Fruit fly (Drosophila melanogaster) whole organism, embryonic: ENCODE measurements around the gene Tg.

Experiments
- Bgb ChIP-seq: fragments of 200-800 bp; sonication (Bioruptor generic); IDR thresholded peaks from 2 replicates; pipeline ENCODE4 v1.3.6; 2022; ENCODE audit warnings: missing biosample characterization, missing genetic modification characterization; ENCODE audit not compliant: partially characterized antibody
- CG10267 ChIP-seq: fragments of 200-800 bp; sonication (Bioruptor generic); optimal IDR thresholded peaks from 2 replicates; lab custom pipeline; 2018; ENCODE audit warnings: missing biosample characterization, mild to moderate bottlenecking, missing genetic modification characterization, moderate library complexity
- CG10274 ChIP-seq: fragments of 200-800 bp; sonication (Bioruptor generic); optimal IDR thresholded peaks from 3 replicates; lab custom pipeline; 2017; ENCODE audit warnings: missing biosample characterization, mild to moderate bottlenecking, missing genetic modification characterization
- CG10654 ChIP-seq: fragments of 200-800 bp; sonication (Bioruptor generic); optimal IDR thresholded peaks from 2 replicates; lab custom pipeline; 2016; ENCODE audit warnings: missing biosample characterization, missing genetic modification characterization
- CG10959 ChIP-seq: fragments of 200-800 bp; sonication (Bioruptor generic); IDR thresholded peaks from 2 replicates; pipeline ENCODE4 v1.3.6; 2022; ENCODE audit warnings: missing biosample characterization, missing genetic modification characterization
- CG10979 ChIP-seq: fragments of 200-800 bp; sonication (Bioruptor generic); optimal IDR thresholded peaks from 2 replicates; lab custom pipeline; 2018; ENCODE audit warnings: missing biosample characterization, mild to moderate bottlenecking, missing genetic modification characterization, moderate library complexity
- CG11504 ChIP-seq: fragments of 200-800 bp; sonication (Bioruptor generic); optimal IDR thresholded peaks from 3 replicates; lab custom pipeline; 2019; ENCODE audit warnings: missing biosample characterization, mild to moderate bottlenecking, missing genetic modification characterization, moderate library complexity
- CG11695 ChIP-seq: fragments of 200-800 bp; sonication (Bioruptor generic); IDR thresholded peaks from 3 replicates; pipeline ENCODE4 v1.3.6; 2022; ENCODE audit warnings: missing biosample characterization, missing genetic modification characterization
- CG12659 ChIP-seq: fragments of 200-800 bp; sonication (Bioruptor generic); optimal IDR thresholded peaks from 3 replicates; lab custom pipeline; 2017; ENCODE audit warnings: mild to moderate bottlenecking, missing biosample characterization, missing genetic modification reagents, missing genetic modification characterization
- CG13296 ChIP-seq: fragments of 200-800 bp; sonication (Bioruptor generic); optimal IDR thresholded peaks from 3 replicates; lab custom pipeline; 2018; ENCODE audit warnings: missing biosample characterization, mild to moderate bottlenecking, missing genetic modification characterization
- CG15696 ChIP-seq: fragments of 200-800 bp; sonication (Bioruptor generic); optimal IDR thresholded peaks from 2 replicates; lab custom pipeline; 2019; ENCODE audit warnings: missing biosample characterization, mild to moderate bottlenecking, missing genetic modification characterization, moderate library complexity
- CG17186 ChIP-seq: fragments of 200-800 bp; sonication (Bioruptor generic); optimal IDR thresholded peaks from 3 replicates; lab custom pipeline; 2017; ENCODE audit warnings: missing biosample characterization, missing genetic modification reagents, missing genetic modification characterization
- CG1792 ChIP-seq: fragments of 200-800 bp; sonication (Bioruptor generic); optimal IDR thresholded peaks from 2 replicates; lab custom pipeline; 2016; ENCODE audit warnings: missing biosample characterization, missing genetic modification characterization
- CG2129 ChIP-seq: fragments of 200-800 bp; sonication (Bioruptor generic); IDR thresholded peaks from 2 replicates; pipeline ENCODE4 v1.3.6; 2022; ENCODE audit warnings: missing biosample characterization, missing genetic modification characterization; ENCODE audit not compliant: partially characterized antibody
- CG2199 ChIP-seq: fragments of 200-800 bp; sonication (Bioruptor generic); IDR thresholded peaks from 3 replicates; pipeline ENCODE4 v1.3.6; 2022; ENCODE audit warnings: missing biosample characterization, missing genetic modification characterization
- CG2678 ChIP-seq: fragments of 200-800 bp; sonication (Bioruptor generic); optimal IDR thresholded peaks from 3 replicates; lab custom pipeline; 2019; ENCODE audit warnings: missing biosample characterization, mild to moderate bottlenecking, missing genetic modification characterization, moderate library complexity
- CG30020 ChIP-seq: fragments of 200-800 bp; optimal IDR thresholded peaks from 2 replicates; lab custom pipeline; 2019; ENCODE audit warnings: missing biosample characterization, mild to moderate bottlenecking, missing genetic modification characterization, moderate library complexity
- CG8765 ChIP-seq: fragments of 200-800 bp; sonication (Bioruptor generic); IDR thresholded peaks from 2 replicates; pipeline ENCODE4 v1.3.6; 2022; ENCODE audit warnings: missing biosample characterization, missing genetic modification characterization
- CTCF ChIP-seq: fragments of 200-800 bp; sonication (Bioruptor generic); optimal IDR thresholded peaks from 2 replicates; lab custom pipeline; 2017; ENCODE audit warnings: missing biosample characterization, mild to moderate bottlenecking, missing genetic modification characterization, moderate library complexity
- Camta ChIP-seq: fragments of 200-800 bp; sonication (Bioruptor generic); optimal IDR thresholded peaks from 2 replicates; lab custom pipeline; 2016; ENCODE audit warnings: missing biosample characterization, missing genetic modification characterization
- Dp ChIP-seq: fragments of 200-800 bp; sonication (Bioruptor generic); optimal IDR thresholded peaks from 2 replicates; lab custom pipeline; 2018; ENCODE audit warnings: missing biosample characterization, mild to moderate bottlenecking, missing genetic modification characterization, moderate library complexity
- E2f2 ChIP-seq: fragments of 200-800 bp; sonication (Bioruptor generic); IDR thresholded peaks from 2 replicates; pipeline ENCODE4 v1.3.6; 2022; ENCODE audit warnings: missing biosample characterization, missing genetic modification characterization
- Fer2 ChIP-seq: fragments of 200-800 bp; sonication (Bioruptor generic); optimal IDR thresholded peaks from 2 replicates; lab custom pipeline; 2018; ENCODE audit warnings: missing biosample characterization, mild to moderate bottlenecking, missing genetic modification characterization, moderate library complexity
- HLH4C ChIP-seq: fragments of 200-800 bp; sonication (Bioruptor generic); IDR thresholded peaks from 3 replicates; pipeline ENCODE4 v1.3.6; 2022; ENCODE audit warnings: missing biosample characterization, missing genetic modification characterization; ENCODE audit not compliant: partially characterized antibody
- Hand ChIP-seq: fragments of 200-800 bp; sonication (Bioruptor generic); optimal IDR thresholded peaks from 2 replicates; lab custom pipeline; 2017; ENCODE audit warnings: mild to moderate bottlenecking, missing biosample characterization, missing genetic modification reagents, missing genetic modification characterization
- Lhr ChIP-seq: fragments of 200-800 bp; sonication (Bioruptor generic); optimal IDR thresholded peaks from 3 replicates; lab custom pipeline; 2017; ENCODE audit warnings: mild to moderate bottlenecking, missing biosample characterization, missing genetic modification reagents, missing genetic modification characterization
- Med ChIP-seq: fragments of 200-800 bp; sonication (Bioruptor generic); peaks from one replicate; lab custom pipeline; 2016; ENCODE audit warnings: missing biosample characterization, missing genetic modification characterization, mild to moderate bottlenecking, inconsistent platforms, moderate library complexity
- Myb ChIP-seq: fragments of 200-800 bp; sonication (Bioruptor generic); optimal IDR thresholded peaks from 2 replicates; lab custom pipeline; 2016; ENCODE audit warnings: missing biosample characterization, missing genetic modification characterization
- NC2β ChIP-seq: fragments of 200-800 bp; sonication (Bioruptor generic); optimal IDR thresholded peaks from 2 replicates; lab custom pipeline; 2016; ENCODE audit warnings: missing biosample characterization, missing genetic modification characterization
- Taf1 ChIP-seq: fragments of 200-800 bp; sonication (Bioruptor generic); IDR thresholded peaks from 2 replicates; pipeline ENCODE4 v1.3.6; 2022; ENCODE audit warnings: missing biosample characterization, missing genetic modification characterization
- YL-1 ChIP-seq: fragments of 200-800 bp; sonication (Bioruptor generic); optimal IDR thresholded peaks from 3 replicates; lab custom pipeline; 2017; ENCODE audit warnings: missing biosample characterization, mild to moderate bottlenecking, missing genetic modification characterization
- bigmax ChIP-seq: fragments of 200-800 bp; sonication (Bioruptor generic); optimal IDR thresholded peaks from 2 replicates; lab custom pipeline; 2018; ENCODE audit warnings: missing biosample characterization, mild to moderate bottlenecking, missing genetic modification characterization
- chinmo ChIP-seq: fragments of 200-800 bp; sonication (Bioruptor generic); IDR thresholded peaks from 4 replicates; pipeline ENCODE4 v1.3.6; 2022; ENCODE audit warnings: missing biosample characterization, missing genetic modification characterization; ENCODE audit not compliant: partially characterized antibody
- dimm ChIP-seq: fragments of 200-800 bp; sonication (Bioruptor generic); IDR thresholded peaks from 2 replicates; pipeline ENCODE4 v1.3.6; 2022; ENCODE audit warnings: missing biosample characterization, missing genetic modification characterization
- eyg ChIP-seq: fragments of 200-800 bp; sonication (Bioruptor generic); optimal IDR thresholded peaks from 3 replicates; lab custom pipeline; 2016; ENCODE audit warnings: missing biosample characterization, missing genetic modification characterization
- fd3F ChIP-seq: fragments of 200-800 bp; sonication (Bioruptor generic); optimal IDR thresholded peaks from 2 replicates; lab custom pipeline; 2018; ENCODE audit warnings: missing biosample characterization, mild to moderate bottlenecking, missing genetic modification characterization, moderate library complexity
- fu2 ChIP-seq: fragments of 200-800 bp; sonication (Bioruptor generic); optimal IDR thresholded peaks from 2 replicates; lab custom pipeline; 2016; ENCODE audit warnings: missing biosample characterization, missing genetic modification characterization
- gfzf ChIP-seq: fragments of 200-800 bp; sonication (Bioruptor generic); optimal IDR thresholded peaks from 2 replicates; lab custom pipeline; 2016; ENCODE audit warnings: missing biosample characterization, mild to moderate bottlenecking, missing genetic modification characterization, moderate library complexity
- gt ChIP-seq: fragments of 200-800 bp; sonication (Bioruptor generic); IDR thresholded peaks from 2 replicates; pipeline ENCODE4 v1.3.6; 2022; ENCODE audit warnings: missing biosample characterization, missing genetic modification characterization
- kay ChIP-seq: fragments of 200-800 bp; sonication (Bioruptor generic); optimal IDR thresholded peaks from 2 replicates; lab custom pipeline; 2016; ENCODE audit warnings: missing biosample characterization, missing genetic modification characterization
- nmo ChIP-seq: fragments of 200-800 bp; sonication (Bioruptor generic); optimal IDR thresholded peaks from 2 replicates; lab custom pipeline; 2018; ENCODE audit warnings: missing biosample characterization, mild to moderate bottlenecking, missing genetic modification characterization, moderate library complexity
- onecut ChIP-seq: fragments of 200-800 bp; sonication (Bioruptor generic); IDR thresholded peaks from 2 replicates; pipeline ENCODE4 v1.3.6; 2022; ENCODE audit warnings: missing biosample characterization, missing genetic modification characterization
- org-1 ChIP-seq: fragments of 200-800 bp; sonication (Bioruptor generic); optimal IDR thresholded peaks from 2 replicates; lab custom pipeline; 2017; ENCODE audit warnings: missing biosample characterization, missing genetic modification characterization
- pnt ChIP-seq: fragments of 200-800 bp; sonication (Bioruptor generic); optimal IDR thresholded peaks from 3 replicates; lab custom pipeline; 2016; ENCODE audit warnings: missing biosample characterization, missing genetic modification characterization
- pum ChIP-seq: fragments of 200-800 bp; sonication (Bioruptor generic); optimal IDR thresholded peaks from 2 replicates; lab custom pipeline; 2016; ENCODE audit warnings: missing biosample characterization, missing genetic modification characterization
- rib ChIP-seq: fragments of 200-800 bp; sonication (Bioruptor generic); IDR thresholded peaks from 2 replicates; pipeline ENCODE4 v1.3.6; 2022; ENCODE audit warnings: missing biosample characterization, missing genetic modification characterization
- row ChIP-seq: fragments of 200-800 bp; sonication (Bioruptor generic); IDR thresholded peaks from 3 replicates; pipeline ENCODE4 v1.3.6; 2022; ENCODE audit warnings: missing biosample characterization, missing genetic modification characterization
- run ChIP-seq: fragments of 200-800 bp; sonication (Bioruptor generic); optimal IDR thresholded peaks from 3 replicates; lab custom pipeline; 2018; ENCODE audit warnings: missing biosample characterization, mild to moderate bottlenecking, missing genetic modification characterization
- sd ChIP-seq: fragments of 200-800 bp; sonication (Bioruptor generic); optimal IDR thresholded peaks from 3 replicates; lab custom pipeline; 2018; ENCODE audit warnings: missing biosample characterization, mild to moderate bottlenecking, missing genetic modification characterization, moderate library complexity
- sens ChIP-seq: fragments of 200-800 bp; sonication (Bioruptor generic); peaks from one replicate; lab custom pipeline; 2016; ENCODE audit warnings: missing biosample characterization, missing genetic modification characterization
- slp2 ChIP-seq: fragments of 200-800 bp; sonication (Bioruptor generic); optimal IDR thresholded peaks from 2 replicates; lab custom pipeline; 2016; ENCODE audit warnings: missing biosample characterization, missing genetic modification characterization

The Tg gene

dm6 chr2L:8024325-8024724, 13.1 kb downstream of the Tg start:
- TF ChIP-seq fd3F = no peak
- TF ChIP-seq Fer2 = no peak
- no peak for TF ChIP-seq Taf1
- no peak for TF ChIP-seq CG2129 (GFP tag; lab: Robert Waterston, UW)
- TF ChIP-seq CG10267 (tag; lab: Kevin White, UChicago) = no peak
- TF ChIP-seq slp2 (GFP tag; lab: Kevin White, UChicago) = no peak
- TF ChIP-seq CG2199 = 0 out of 3 replicates have a peak, but pooled peaks have one; percentile 50
- no peak for TF ChIP-seq NC2β (GFP tag; lab: Kevin White, UChicago)
- TF ChIP-seq bigmax = no peak
- no peak for TF ChIP-seq org-1
- no peak for TF ChIP-seq CG10959 (GFP tag; lab: Robert Waterston, UW)
- TF ChIP-seq CG12659 = no peak
- TF ChIP-seq pnt (GFP tag; lab: Kevin White, UChicago) = no peak
- TF ChIP-seq CTCF (GFP tag; lab: Kevin White, UChicago) = peak; percentile 83
- TF ChIP-seq chinmo (GFP tag; lab: Robert Waterston, UW) = 0 out of 4 replicates have a peak, but pooled peaks have one; percentile 1
- no peak for TF ChIP-seq Hand (GFP tag; lab: Kevin White, UChicago)
- peak; percentile 1 for TF ChIP-seq sens
- TF ChIP-seq dimm = no peak
- peak; percentile 47 for TF ChIP-seq CG10979 (tag; lab: Kevin White, UChicago)
- no peak for TF ChIP-seq onecut (GFP tag; lab: Robert Waterston, UW)
- TF ChIP-seq CG10274 = no peak

- no peak for TF ChIP-seq CG1792 (GFP tag; lab: Kevin White, UChicago)
- TF ChIP-seq CG13296 (GFP tag; lab: Kevin White, UChicago) = peak; percentile 34
- TF ChIP-seq Myb = peak; percentile 90
- TF ChIP-seq gfzf (GFP tag; lab: Kevin White, UChicago) = peak; percentile 85
- TF ChIP-seq Lhr = peak; percentile 60
- no peak for TF ChIP-seq CG2678 (tag; lab: Kevin White, UChicago)
- TF ChIP-seq CG8765 (GFP tag; lab: Robert Waterston, UW) = no peak
- peak; percentile 63 for TF ChIP-seq Bgb
- peak; percentile 4 for TF ChIP-seq Camta
- TF ChIP-seq fu2 (GFP tag; lab: Kevin White, UChicago) = no peak
- no peak for TF ChIP-seq CG10654 (GFP tag; lab: Kevin White, UChicago)
- peak; percentile 84 for TF ChIP-seq kay (GFP tag; lab: Kevin White, UChicago)
- TF ChIP-seq gt (GFP tag; lab: Robert Waterston, UW) = no peak
- TF ChIP-seq CG11504 = no peak
- TF ChIP-seq CG30020 = peak; percentile 1
- peak; percentile 18 for TF ChIP-seq YL-1
- TF ChIP-seq CG15696 (tag; lab: Kevin White, UChicago) = no peak
- TF ChIP-seq E2f2 (GFP tag; lab: Robert Waterston, UW) = peak; percentile 68
- peak; percentile 62 for TF ChIP-seq Dp (GFP tag; lab: Kevin White, UChicago)
- TF ChIP-seq CG17186 (GFP tag; lab: Kevin White, UChicago) = peak; percentile 34
- TF ChIP-seq Med (GFP tag; lab: Kevin White, UChicago) = peak; percentile 81
- TF ChIP-seq pum (GFP tag; lab: Kevin White, UChicago) = no peak
- 0 out of 3 replicates have a peak, but pooled peaks have one; percentile 28 for TF ChIP-seq CG11695
- TF ChIP-seq nmo (GFP tag; lab: Kevin White, UChicago) = peak; percentile 7
- TF ChIP-seq sd (tag; lab: Kevin White, UChicago) = peak; percentile 81
- peak; percentile 52; the same call in 1 of the 2 replicates for TF ChIP-seq rib (GFP tag; lab: Robert Waterston, UW)
- TF ChIP-seq CTCF (GFP tag; lab: Kevin White, UChicago) = peak; percentile 68
- TF ChIP-seq HLH4C (GFP tag; lab: Robert Waterston, UW) = no peak
- 0 out of 3 replicates have a peak, but pooled peaks have one; percentile 14 for TF ChIP-seq row (GFP tag; lab: Robert Waterston, UW)
- no peak for TF ChIP-seq run (tag; lab: Kevin White, UChicago)
- peak; percentile 10 for TF ChIP-seq eyg (GFP tag; lab: Kevin White, UChicago)
Observed at dm6 chr2L:8029160-8029852, 18.1 kb downstream of the Tg start, which contains the start of gene baf. baf (plus strand) TSS chr2L:8029462.
